Fruit fly (Drosophila melanogaster) whole organism, embryonic: Measurements from ENCODE around the gene veli.

Experiments
- Atf-2 ChIP-seq: fragments of 200-800 bp; sonication (Bioruptor generic); optimal IDR thresholded peaks from 2 replicates; lab custom pipeline; 2016; ENCODE audit warnings: missing biosample characterization, missing genetic modification characterization
- Blimp-1 ChIP-seq: fragments of 200-800 bp; sonication (Bioruptor generic); optimal IDR thresholded peaks from 3 replicates; lab custom pipeline; 2018; ENCODE audit warnings: missing biosample characterization, missing genetic modification characterization, mild to moderate bottlenecking, moderate library complexity, missing genetic modification reagents
- CG10209 ChIP-seq: fragments of 200-800 bp; sonication (Bioruptor generic); optimal IDR thresholded peaks from 3 replicates; lab custom pipeline; 2017; ENCODE audit warnings: missing biosample characterization, mild to moderate bottlenecking, missing genetic modification characterization, missing genetic modification reagents
- CG10321 ChIP-seq: fragments of 200-800 bp; sonication (Bioruptor generic); IDR thresholded peaks from 2 replicates; pipeline ENCODE4 v1.3.6; 2022; ENCODE audit warnings: missing biosample characterization, missing genetic modification characterization
- CG11085 ChIP-seq: fragments of 200-800 bp; sonication (Bioruptor generic); IDR thresholded peaks from 2 replicates; pipeline ENCODE4 v1.3.6; 2022; ENCODE audit warnings: missing biosample characterization, missing genetic modification characterization
- CG12071 ChIP-seq: fragments of 200-800 bp; sonication (Bioruptor generic); optimal IDR thresholded peaks from 3 replicates; lab custom pipeline; 2018; ENCODE audit warnings: missing biosample characterization, mild to moderate bottlenecking, missing genetic modification characterization
- CG12744 ChIP-seq: fragments of 200-800 bp; sonication (Bioruptor generic); optimal IDR thresholded peaks from 2 replicates; lab custom pipeline; 2016; ENCODE audit warnings: missing biosample characterization, missing genetic modification characterization
- CG13775 ChIP-seq: fragments of 200-800 bp; sonication (Bioruptor generic); optimal IDR thresholded peaks from 3 replicates; lab custom pipeline; 2017; ENCODE audit warnings: missing biosample characterization, mild to moderate bottlenecking, missing genetic modification characterization
- CG17361 ChIP-seq: fragments of 200-800 bp; sonication (Bioruptor generic); IDR thresholded peaks from 3 replicates; pipeline ENCODE4 v1.3.6; 2022; ENCODE audit warnings: missing biosample characterization, missing genetic modification characterization
- CG18764 ChIP-seq: fragments of 200-800 bp; sonication (Bioruptor generic); optimal IDR thresholded peaks from 3 replicates; lab custom pipeline; 2016; ENCODE audit warnings: missing biosample characterization, missing genetic modification characterization
- CG2678 ChIP-seq: fragments of 200-800 bp; sonication (Bioruptor generic); optimal IDR thresholded peaks from 3 replicates; lab custom pipeline; 2019; ENCODE audit warnings: missing biosample characterization, mild to moderate bottlenecking, missing genetic modification characterization, moderate library complexity
- CG31365 ChIP-seq: fragments of 200-800 bp; sonication (Bioruptor generic); optimal IDR thresholded peaks from 2 replicates; lab custom pipeline; 2018; ENCODE audit warnings: missing biosample characterization, mild to moderate bottlenecking, missing genetic modification characterization
- CG32532 ChIP-seq: fragments of 200-800 bp; sonication (Bioruptor generic); IDR thresholded peaks from 2 replicates; pipeline ENCODE4 v1.3.6; 2022; ENCODE audit warnings: missing biosample characterization, missing genetic modification characterization
- CG34422 ChIP-seq: fragments of 200-800 bp; sonication (Bioruptor generic); IDR thresholded peaks from 3 replicates; pipeline ENCODE4 v1.3.6; 2022; ENCODE audit warnings: missing biosample characterization, missing genetic modification characterization
- CG4360 ChIP-seq: fragments of 200-800 bp; sonication (Bioruptor generic); IDR thresholded peaks from 2 replicates; pipeline ENCODE4 v1.3.6; 2022; ENCODE audit warnings: missing biosample characterization, missing genetic modification characterization
- CG43689 ChIP-seq: fragments of 200-800 bp; sonication (Bioruptor generic); IDR thresholded peaks from 2 replicates; pipeline ENCODE4 v1.3.6; 2022; ENCODE audit warnings: missing biosample characterization, missing genetic modification characterization
- CG4404 ChIP-seq: fragments of 200-800 bp; sonication (Bioruptor generic); IDR thresholded peaks from 2 replicates; pipeline ENCODE4 v1.3.6; 2022; ENCODE audit warnings: missing biosample characterization, missing genetic modification characterization
- CG7963 ChIP-seq: fragments of 200-800 bp; sonication (Bioruptor generic); IDR thresholded peaks from 3 replicates; pipeline ENCODE4 v1.3.6; 2022; ENCODE audit warnings: missing biosample characterization, missing genetic modification characterization; ENCODE audit not compliant: partially characterized antibody
- CG7987 ChIP-seq: fragments of 200-800 bp; sonication (Bioruptor generic); optimal IDR thresholded peaks from 2 replicates; lab custom pipeline; 2018; ENCODE audit warnings: missing biosample characterization, mild to moderate bottlenecking, missing genetic modification characterization, moderate library complexity
- CG8281 ChIP-seq: fragments of 200-800 bp; sonication (Bioruptor generic); optimal IDR thresholded peaks from 2 replicates; lab custom pipeline; 2018; ENCODE audit warnings: missing biosample characterization, mild to moderate bottlenecking, missing genetic modification characterization, moderate library complexity
- CG8290 ChIP-seq, 3 experiments: fragments of 200-800 bp; sonication (Bioruptor generic); optimal IDR thresholded peaks; 2 replicates each; lab custom pipeline; 2016 to 2019; ENCODE audit warnings: missing biosample characterization in 3 of 3, missing genetic modification characterization in 3 of 3, mild to moderate bottlenecking in 2 of 3, moderate library complexity in 1 of 3
- CHES-1-like ChIP-seq: fragments of 200-800 bp; sonication (Bioruptor generic); optimal IDR thresholded peaks from 2 replicates; lab custom pipeline; 2016; ENCODE audit warnings: missing biosample characterization, missing genetic modification characterization
- Deaf1 ChIP-seq: fragments of 200-800 bp; optimal IDR thresholded peaks from 3 replicates; lab custom pipeline; 2019; ENCODE audit warnings: missing biosample characterization, mild to moderate bottlenecking, missing genetic modification characterization, moderate library complexity
- Doc3 ChIP-seq: fragments of 200-800 bp; sonication (Bioruptor generic); IDR thresholded peaks from 3 replicates; pipeline ENCODE4 v1.3.6; 2022; ENCODE audit warnings: missing biosample characterization, missing genetic modification characterization; ENCODE audit not compliant: partially characterized antibody
- Dref ChIP-seq: fragments of 200-800 bp; sonication (Bioruptor generic); IDR thresholded peaks from 2 replicates; pipeline ENCODE4 v1.3.6; 2022; ENCODE audit warnings: missing biosample characterization, missing genetic modification characterization
- E2f2 ChIP-seq: fragments of 200-800 bp; sonication (Bioruptor generic); IDR thresholded peaks from 2 replicates; pipeline ENCODE4 v1.3.6; 2022; ENCODE audit warnings: missing biosample characterization, missing genetic modification characterization
- GATAe ChIP-seq: fragments of 200-800 bp; sonication (Bioruptor generic); conservative IDR thresholded peaks from 2 replicates; pipeline ENCODE4 v1.3.6; 2022; ENCODE audit warnings: missing biosample characterization, missing genetic modification characterization
- HmgZ ChIP-seq: fragments of 200-800 bp; sonication (Bioruptor generic); optimal IDR thresholded peaks from 2 replicates; lab custom pipeline; 2018; ENCODE audit warnings: missing biosample characterization, mild to moderate bottlenecking, missing genetic modification characterization
- MESR4 ChIP-seq: fragments of 200-800 bp; sonication (Bioruptor generic); optimal IDR thresholded peaks from 2 replicates; lab custom pipeline; 2018; ENCODE audit warnings: missing biosample characterization, mild to moderate bottlenecking, missing genetic modification characterization, moderate library complexity
- Mrtf ChIP-seq: fragments of 200-800 bp; sonication (Bioruptor generic); IDR thresholded peaks from 3 replicates; pipeline ENCODE4 v1.3.6; 2022; ENCODE audit warnings: missing biosample characterization, missing genetic modification characterization
- NC2β ChIP-seq: fragments of 200-800 bp; sonication (Bioruptor generic); optimal IDR thresholded peaks from 2 replicates; lab custom pipeline; 2016; ENCODE audit warnings: missing biosample characterization, missing genetic modification characterization
- Oli ChIP-seq: fragments of 200-800 bp; sonication (Bioruptor generic); optimal IDR thresholded peaks from 2 replicates; lab custom pipeline; 2018; ENCODE audit warnings: missing biosample characterization, mild to moderate bottlenecking, missing genetic modification characterization, moderate library complexity
- Taf1 ChIP-seq: fragments of 200-800 bp; sonication (Bioruptor generic); IDR thresholded peaks from 2 replicates; pipeline ENCODE4 v1.3.6; 2022; ENCODE audit warnings: missing biosample characterization, missing genetic modification characterization
- ash1 ChIP-seq: fragments of 200-800 bp; sonication (Bioruptor generic); optimal IDR thresholded peaks from 2 replicates; lab custom pipeline; 2018; ENCODE audit warnings: missing biosample characterization, mild to moderate bottlenecking, missing genetic modification characterization
- br ChIP-seq: fragments of >200 bp; optimal IDR thresholded peaks from 2 replicates; lab custom pipeline; 2017
- dmrt11E ChIP-seq: fragments of 200-800 bp; sonication (Bioruptor generic); optimal IDR thresholded peaks from 3 replicates; lab custom pipeline; 2018; ENCODE audit warnings: missing biosample characterization, mild to moderate bottlenecking, missing genetic modification characterization, moderate library complexity
- en ChIP-seq: fragments of 200-800 bp; sonication (Bioruptor generic); optimal IDR thresholded peaks from 2 replicates; lab custom pipeline; 2016; ENCODE audit warnings: missing biosample characterization, missing genetic modification characterization
- gcm2 ChIP-seq: fragments of 200-800 bp; sonication (Bioruptor generic); optimal IDR thresholded peaks from 2 replicates; lab custom pipeline; 2016; ENCODE audit warnings: missing biosample characterization, missing genetic modification characterization
- hkb ChIP-seq, 2 experiments: fragments of 200-800 bp in 1 of 2; fragments of >200 bp in 1 of 2; sonication (Bioruptor generic) in 1 of 2; IDR thresholded peaks in 1 of 2; optimal IDR thresholded peaks in 1 of 2; 2 replicates each; pipeline versions ENCODE4 v1.3.6 to Lab custom; 2017 to 2022; ENCODE audit warnings: missing biosample characterization in 1 of 2, missing genetic modification characterization in 1 of 2
- knrl ChIP-seq: fragments of 200-800 bp; sonication (Bioruptor generic); IDR thresholded peaks from 3 replicates; pipeline ENCODE4 v1.3.6; 2022; ENCODE audit warnings: missing biosample characterization, missing genetic modification characterization; ENCODE audit not compliant: partially characterized antibody
- lab ChIP-seq: fragments of 200-800 bp; sonication (Bioruptor generic); optimal IDR thresholded peaks from 3 replicates; lab custom pipeline; 2017; ENCODE audit warnings: missing biosample characterization, missing genetic modification characterization, mild to moderate bottlenecking, moderate library complexity, missing genetic modification reagents
- nerfin-2 ChIP-seq: fragments of 200-800 bp; sonication (Bioruptor generic); IDR thresholded peaks from 2 replicates; pipeline ENCODE4 v1.3.6; 2022; ENCODE audit warnings: missing biosample characterization, missing genetic modification characterization; ENCODE audit not compliant: partially characterized antibody
- onecut ChIP-seq: fragments of 200-800 bp; sonication (Bioruptor generic); IDR thresholded peaks from 2 replicates; pipeline ENCODE4 v1.3.6; 2022; ENCODE audit warnings: missing biosample characterization, missing genetic modification characterization
- pb ChIP-seq: fragments of 200-800 bp; sonication (Bioruptor generic); optimal IDR thresholded peaks from 3 replicates; lab custom pipeline; 2016; ENCODE audit warnings: missing biosample characterization, missing genetic modification characterization
- row ChIP-seq: fragments of 200-800 bp; sonication (Bioruptor generic); IDR thresholded peaks from 3 replicates; pipeline ENCODE4 v1.3.6; 2022; ENCODE audit warnings: missing biosample characterization, missing genetic modification characterization
- sisA ChIP-seq: fragments of 200-800 bp; sonication (Bioruptor generic); IDR thresholded peaks from 2 replicates; pipeline ENCODE4 v1.3.6; 2022; ENCODE audit warnings: missing biosample characterization, missing genetic modification characterization
- slou ChIP-seq: fragments of 200-800 bp; sonication (Bioruptor generic); optimal IDR thresholded peaks from 3 replicates; lab custom pipeline; 2016; ENCODE audit warnings: missing biosample characterization, missing genetic modification characterization
- toy ChIP-seq: fragments of 200-800 bp; sonication (Bioruptor generic); IDR thresholded peaks from 2 replicates; pipeline ENCODE4 v1.3.6; 2022; ENCODE audit warnings: missing biosample characterization, missing genetic modification characterization
- vfl ChIP-seq: fragments of 200-800 bp; sonication (Bioruptor generic); optimal IDR thresholded peaks from 2 replicates; lab custom pipeline; 2016; ENCODE audit warnings: missing biosample characterization, missing genetic modification characterization
- vnd ChIP-seq: fragments of 200-800 bp; sonication (Bioruptor generic); IDR thresholded peaks from 3 replicates; pipeline ENCODE4 v1.3.6; 2022; ENCODE audit warnings: missing biosample characterization, missing genetic modification characterization; ENCODE audit not compliant: partially characterized antibody

veli gene

DNA sequence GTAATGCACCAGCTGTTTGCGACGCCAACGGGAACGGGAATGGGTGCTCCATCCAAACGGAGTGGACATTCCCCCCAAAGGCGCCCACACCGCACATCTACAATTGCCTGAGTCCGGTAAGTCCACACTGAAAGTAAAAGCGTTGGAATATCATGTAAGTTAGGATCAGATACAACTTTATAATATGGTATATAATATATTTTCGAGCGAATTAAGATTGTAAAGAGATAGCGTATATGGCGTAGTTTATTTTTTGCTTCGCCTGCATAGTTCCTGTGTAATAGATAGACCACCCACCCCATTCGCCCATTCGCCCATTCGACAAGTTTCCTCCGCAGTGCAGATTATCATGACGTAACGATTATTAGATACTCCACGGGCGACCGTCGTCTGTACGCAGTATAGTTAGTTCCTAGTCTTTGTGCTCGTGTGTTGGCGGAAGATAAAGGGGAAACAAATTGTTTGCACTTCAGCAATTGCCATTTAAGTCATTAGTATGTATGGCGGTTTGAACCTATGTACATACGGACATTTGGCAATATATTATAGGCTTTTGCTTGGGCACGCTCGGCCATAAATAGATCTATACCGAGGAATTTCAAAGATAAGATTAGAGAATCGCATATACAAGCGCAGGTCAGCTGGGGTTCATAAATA is 13.8 kb downstream of the veli start (continued):
- no peak for TF ChIP-seq CG18764 (GFP tag; lab: Kevin White, UChicago)
- no peak for TF ChIP-seq gcm2
- TF ChIP-seq CG34422 (GFP tag; lab: Robert Waterston, UW): no peak
- TF ChIP-seq CG10209 (GFP tag; lab: Kevin White, UChicago): no peak
- TF ChIP-seq CG2678: peak; percentile 5
- TF ChIP-seq Taf1: peak; percentile 22; the same call in 1 of the 2 replicates
- no peak for TF ChIP-seq CG12744 (GFP tag; lab: Kevin White, UChicago)
- no peak for TF ChIP-seq vnd (GFP tag; lab: Robert Waterston, UW)
- TF ChIP-seq CG4360 (GFP tag; lab: Robert Waterston, UW): no peak
- no peak for TF ChIP-seq ash1 (GFP tag; lab: Kevin White, UChicago)
- TF ChIP-seq hkb (optimal IDR thresholded peaks at IDR 0.05; lab: Kevin White, UChicago): no peak
- no peak for TF ChIP-seq hkb (GFP tag; IDR thresholded peaks at IDR 0.05; lab: Robert Waterston, UW)
- no peak for TF ChIP-seq MESR4 (GFP tag; lab: Kevin White, UChicago)
- TF ChIP-seq vfl (GFP tag; lab: Kevin White, UChicago): no peak
- no peak for TF ChIP-seq GATAe (GFP tag; lab: Robert Waterston, UW)
- no peak for TF ChIP-seq sisA
- no peak for TF ChIP-seq HmgZ (tag; lab: Kevin White, UChicago)
- TF ChIP-seq CG43689: no peak
- no peak; the same call in 1 of the 2 replicates for TF ChIP-seq onecut (GFP tag; lab: Robert Waterston, UW)
- no peak for TF ChIP-seq CG10321 (GFP tag; lab: Robert Waterston, UW)
- TF ChIP-seq Deaf1: no peak
- no peak for TF ChIP-seq CG8281
- TF ChIP-seq CG7987: no peak
- no peak for TF ChIP-seq toy (GFP tag; lab: Robert Waterston, UW)
- TF ChIP-seq CG13775 (GFP tag; lab: Kevin White, UChicago): no peak
- no peak for TF ChIP-seq nerfin-2 (GFP tag; lab: Robert Waterston, UW)
- TF ChIP-seq CG4404: no peak
- TF ChIP-seq pb: no peak
- TF ChIP-seq CG12071 (GFP tag; lab: Kevin White, UChicago): no peak
- TF ChIP-seq CG17361 (GFP tag; lab: Robert Waterston, UW): no peak
- no peak for TF ChIP-seq CG8290 (GFP tag; optimal IDR thresholded peaks at IDR 0.05; lab: Kevin White, UChicago)
- TF ChIP-seq CG8290 (tag; optimal IDR thresholded peaks at IDR 0.05; lab: Kevin White, UChicago): peak in 1 of 2 experiments; percentile 23
- no peak for TF ChIP-seq CHES-1-like (GFP tag; lab: Kevin White, UChicago)
- TF ChIP-seq Blimp-1 (GFP tag; lab: Kevin White, UChicago): no peak
- TF ChIP-seq CG32532 (GFP tag; lab: Robert Waterston, UW): no peak
- TF ChIP-seq Doc3 (GFP tag; lab: Robert Waterston, UW): no peak
- TF ChIP-seq dmrt11E (tag; lab: Kevin White, UChicago): no peak
- TF ChIP-seq CG7963 (GFP tag; lab: Robert Waterston, UW): no peak
- TF ChIP-seq en (GFP tag; lab: Kevin White, UChicago): no peak
- no peak for TF ChIP-seq Atf-2 (GFP tag; lab: Kevin White, UChicago)
- TF ChIP-seq Oli (tag; lab: Kevin White, UChicago): no peak
- TF ChIP-seq Mrtf (GFP tag; lab: Robert Waterston, UW): no peak
- TF ChIP-seq E2f2 (GFP tag; lab: Robert Waterston, UW): no peak
- TF ChIP-seq row (GFP tag; lab: Robert Waterston, UW): peak; percentile 52
- no peak for TF ChIP-seq br (lab: Kevin White, UChicago)
- TF ChIP-seq CG31365: no peak
- TF ChIP-seq knrl (GFP tag; lab: Robert Waterston, UW): no peak
- TF ChIP-seq lab (GFP tag; lab: Kevin White, UChicago): peak; percentile 39
- TF ChIP-seq CG11085 (GFP tag; lab: Robert Waterston, UW): no peak
- no peak for TF ChIP-seq Dref (GFP tag; lab: Robert Waterston, UW)
- TF ChIP-seq NC2β: no peak
- no peak for TF ChIP-seq slou (GFP tag; lab: Kevin White, UChicago)
